Worm (Caenorhabditis elegans) whole organism, young adult: Measurements from ENCODE around the gene tba-7.

Experiments used
- B0019.2 ChIP-seq: fragments of 200-800 bp; sonication (Bioruptor generic); conservative IDR thresholded peaks from 2 replicates; pipeline ENCODE4 v1.3.6; 2022; ENCODE audit warnings: missing genetic modification reagents, missing genetic modification characterization, missing compliant biosample characterization
- B0336.3 ChIP-seq: fragments of 200-800 bp; sonication (Bioruptor generic); IDR thresholded peaks from 2 replicates; pipeline ENCODE4 v1.3.6; 2022; ENCODE audit warnings: missing genetic modification characterization, missing compliant biosample characterization
- F37B4.10 ChIP-seq: fragments of 200-800 bp; sonication (Bioruptor generic); IDR thresholded peaks from 2 replicates; pipeline ENCODE4 v1.3.6; 2022; ENCODE audit warnings: missing genetic modification characterization, missing compliant biosample characterization
- F52B5.7 ChIP-seq: sonication (generic microtip); optimal IDR thresholded peaks from 2 replicates; lab custom pipeline; 2016; ENCODE audit warnings: mild to moderate bottlenecking, missing genetic modification characterization, missing compliant biosample characterization
- F57C9.4 ChIP-seq: sonication (generic microtip); optimal IDR thresholded peaks from 2 replicates; lab custom pipeline; 2017; ENCODE audit warnings: mild to moderate bottlenecking, missing genetic modification characterization, missing compliant biosample characterization
- K11D2.4 ChIP-seq: fragments of 200-800 bp; sonication (Bioruptor generic); IDR thresholded peaks from 2 replicates; pipeline ENCODE4 v1.3.6; 2022; ENCODE audit warnings: missing genetic modification reagents, missing genetic modification characterization, missing compliant biosample characterization
- Y53G8AR.9 ChIP-seq: fragments of 200-800 bp; sonication (Bioruptor generic); conservative IDR thresholded peaks from 2 replicates; pipeline ENCODE4 v1.3.6; 2022; ENCODE audit warnings: missing genetic modification reagents, missing genetic modification characterization, missing compliant biosample characterization
- Y67H2A.10 ChIP-seq: fragments of 200-800 bp; sonication (Bioruptor generic); conservative IDR thresholded peaks from 2 replicates; pipeline ENCODE4 v1.3.6; 2022; ENCODE audit warnings: missing genetic modification reagents, missing genetic modification characterization, missing compliant biosample characterization
- Y79H2A.3 ChIP-seq: fragments of 200-800 bp; sonication (Bioruptor generic); conservative IDR thresholded peaks from 2 replicates; pipeline ENCODE4 v1.3.6; 2022; ENCODE audit warnings: missing genetic modification reagents, missing genetic modification characterization, missing compliant biosample characterization
- akir-1 ChIP-seq: fragments of 200-800 bp; sonication (Bioruptor generic); optimal IDR thresholded peaks from 2 replicates; lab custom pipeline; 2018; ENCODE audit warnings: mild to moderate bottlenecking, missing genetic modification characterization, moderate library complexity, missing compliant biosample characterization
- aptf-3 ChIP-seq: fragments of 200-800 bp; sonication (Bioruptor generic); IDR thresholded peaks from 2 replicates; pipeline ENCODE4 v1.3.6; 2022; ENCODE audit warnings: missing genetic modification characterization, missing compliant biosample characterization
- atf-7 ChIP-seq: sonication (generic microtip); optimal IDR thresholded peaks from 2 replicates; lab custom pipeline; 2017; ENCODE audit warnings: mild to moderate bottlenecking, missing genetic modification characterization, missing compliant biosample characterization
- attf-5 ChIP-seq: fragments of 200-800 bp; sonication (Bioruptor generic); optimal IDR thresholded peaks from 2 replicates; lab custom pipeline; 2018; ENCODE audit warnings: mild to moderate bottlenecking, missing genetic modification characterization, missing compliant biosample characterization
- cebp-2 ChIP-seq: fragments of 200-800 bp; sonication (Bioruptor generic); IDR thresholded peaks from 2 replicates; pipeline ENCODE4 v1.3.6; 2022; ENCODE audit warnings: missing genetic modification characterization, missing compliant biosample characterization
- ceh-40 ChIP-seq: fragments of 200-800 bp; sonication (Bioruptor generic); IDR thresholded peaks from 2 replicates; pipeline ENCODE4 v1.3.6; 2022; ENCODE audit warnings: missing genetic modification characterization, missing compliant biosample characterization
- ceh-91 ChIP-seq: fragments of 200-800 bp; sonication (Bioruptor generic); IDR thresholded peaks from 2 replicates; pipeline ENCODE4 v1.3.6; 2022; ENCODE audit warnings: missing genetic modification reagents, missing genetic modification characterization, missing compliant biosample characterization
- dpl-1 ChIP-seq: fragments of 150-350 bp; optimal IDR thresholded peaks from 2 replicates; lab custom pipeline; 2014; ENCODE audit warnings: missing biosample characterization, missing genetic modification reagents, missing genetic modification characterization
- egl-18 ChIP-seq: fragments of 200-800 bp; sonication (Bioruptor generic); IDR thresholded peaks from 2 replicates; pipeline ENCODE4 v1.3.6; 2022; ENCODE audit warnings: missing genetic modification reagents, missing genetic modification characterization, missing compliant biosample characterization
- egrh-3 ChIP-seq: fragments of 200-800 bp; sonication (Bioruptor generic); IDR thresholded peaks from 2 replicates; pipeline ENCODE4 v1.3.6; 2022; ENCODE audit warnings: missing genetic modification reagents, missing genetic modification characterization, missing compliant biosample characterization
- lag-1 ChIP-seq: fragments of 200-800 bp; sonication (Bioruptor generic); IDR thresholded peaks from 2 replicates; pipeline ENCODE4 v1.3.6; 2022; ENCODE audit warnings: missing genetic modification reagents, missing genetic modification characterization, missing compliant biosample characterization
- let-607 ChIP-seq, 2 experiments: fragments of 200-800 bp in 1 of 2; sonication (Bioruptor generic) in 1 of 2; sonication (generic microtip) in 1 of 2; optimal IDR thresholded peaks; 2 replicates each; lab custom pipeline; 2016 to 2018; ENCODE audit warnings: mild to moderate bottlenecking in 2 of 2, missing compliant biosample characterization in 2 of 2, missing genetic modification characterization in 2 of 2, moderate library complexity in 2 of 2, missing genotype in 1 of 2
- lsl-1 ChIP-seq: fragments of 200-800 bp; sonication (Bioruptor generic); optimal IDR thresholded peaks from 2 replicates; lab custom pipeline; 2018; ENCODE audit warnings: mild to moderate bottlenecking, missing genetic modification characterization, moderate library complexity, missing compliant biosample characterization
- lsy-27 ChIP-seq: sonication (generic microtip); optimal IDR thresholded peaks from 2 replicates; lab custom pipeline; 2017; ENCODE audit warnings: missing genetic modification characterization, mild to moderate bottlenecking, missing compliant biosample characterization, antibody characterized with exemption, missing genotype, borderline replicate concordance; ENCODE audit not compliant: insufficient read depth
- madf-10 ChIP-seq: sonication (generic microtip); optimal IDR thresholded peaks from 2 replicates; lab custom pipeline; 2016; ENCODE audit warnings: mild to moderate bottlenecking, missing genetic modification characterization, missing compliant biosample characterization
- madf-8 ChIP-seq: fragments of 200-800 bp; sonication (Bioruptor generic); conservative IDR thresholded peaks from 2 replicates; pipeline ENCODE4 v1.3.6; 2022; ENCODE audit warnings: missing genetic modification reagents, missing genetic modification characterization, missing compliant biosample characterization
- mcd-1 ChIP-seq: fragments of 200-800 bp; sonication (Bioruptor generic); IDR thresholded peaks from 2 replicates; pipeline ENCODE4 v1.3.6; 2022; ENCODE audit warnings: missing genetic modification reagents, missing genetic modification characterization, missing compliant biosample characterization
- mel-28 ChIP-seq: sonication (generic microtip); optimal IDR thresholded peaks from 2 replicates; lab custom pipeline; 2016; ENCODE audit warnings: borderline replicate concordance, mild to moderate bottlenecking, missing genetic modification characterization, missing compliant biosample characterization
- nfya-2 ChIP-seq: fragments of 200-800 bp; sonication (Bioruptor generic); IDR thresholded peaks from 2 replicates; pipeline ENCODE4 v1.3.6; 2022; ENCODE audit warnings: missing genetic modification reagents, missing genetic modification characterization, missing compliant biosample characterization
- nhr-90 ChIP-seq: sonication (generic microtip); optimal IDR thresholded peaks from 2 replicates; lab custom pipeline; 2016; ENCODE audit warnings: missing genotype, mild to moderate bottlenecking, missing genetic modification characterization, missing compliant biosample characterization
- pbrm-1 ChIP-seq: fragments of 200-800 bp; sonication (Bioruptor generic); IDR thresholded peaks from 2 replicates; pipeline ENCODE4 v1.3.6; 2022; ENCODE audit warnings: missing genetic modification reagents, missing genetic modification characterization, missing compliant biosample characterization
- snpc-1.1 ChIP-seq: sonication (generic microtip); optimal IDR thresholded peaks from 2 replicates; lab custom pipeline; 2017; ENCODE audit warnings: missing genetic modification characterization, mild to moderate bottlenecking, missing compliant biosample characterization, antibody characterized with exemption, moderate library complexity, missing genotype, missing genetic modification reagents; ENCODE audit not compliant: insufficient read depth
- snpc-1.3 ChIP-seq: sonication (generic microtip); optimal IDR thresholded peaks from 2 replicates; lab custom pipeline; 2017; ENCODE audit warnings: missing genetic modification characterization, mild to moderate bottlenecking, missing compliant biosample characterization, antibody characterized with exemption, moderate library complexity, missing genotype, missing genetic modification reagents; ENCODE audit not compliant: insufficient read depth
- snpc-3.4 ChIP-seq: sonication (generic microtip); optimal IDR thresholded peaks from 2 replicates; lab custom pipeline; 2017; ENCODE audit warnings: missing genetic modification characterization, mild to moderate bottlenecking, missing compliant biosample characterization, antibody characterized with exemption, moderate library complexity, missing genotype, missing genetic modification reagents
- unc-62 ChIP-seq: fragments of 150-350 bp; optimal IDR thresholded peaks from 2 replicates; lab custom pipeline; 2014; ENCODE audit warnings: missing biosample characterization, missing genetic modification reagents, missing genetic modification characterization
- zfh-2 ChIP-seq: fragments of 200-800 bp; sonication (Bioruptor generic); conservative IDR thresholded peaks from 2 replicates; pipeline ENCODE4 v1.3.6; 2022; ENCODE audit warnings: missing genetic modification reagents, missing genetic modification characterization, missing compliant biosample characterization
- ztf-26 ChIP-seq: sonication (generic microtip); optimal IDR thresholded peaks from 2 replicates; lab custom pipeline; 2017; ENCODE audit warnings: missing genetic modification characterization, missing compliant biosample characterization

tba-7 gene

DNA sequence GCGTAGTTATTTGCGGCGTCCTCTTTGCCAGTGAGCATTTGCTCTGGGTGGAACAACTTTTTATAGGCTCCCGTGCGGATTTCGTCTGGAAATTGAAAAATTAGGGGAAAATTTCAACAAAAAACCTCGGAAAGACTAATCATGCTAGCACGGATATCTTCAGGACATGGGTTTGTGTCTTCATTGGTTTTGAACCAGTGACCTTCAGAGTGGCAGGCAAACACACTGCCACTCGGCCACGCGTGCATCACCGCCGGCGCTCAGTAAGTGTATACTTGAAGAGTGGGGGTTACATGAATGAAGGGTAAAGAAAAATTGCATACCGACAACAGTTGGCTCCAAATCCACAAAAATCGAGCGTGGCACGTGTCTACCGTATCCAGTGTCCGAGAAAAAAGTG lies 352 bp downstream of the tba-7 start (continued):
- peak; percentile 74 for TF ChIP-seq madf-10 (tag; lab: Kevin White, UChicago)
- peak; percentile 56 for TF ChIP-seq mcd-1 (GFP tag; lab: Robert Waterston, UW)
- TF ChIP-seq dpl-1 (GFP tag; lab: Kevin White, UChicago), result no peak
- no peak for TF ChIP-seq nfya-2 (GFP tag; lab: Robert Waterston, UW)
- TF ChIP-seq pbrm-1 (GFP tag; lab: Robert Waterston, UW), result peak; percentile 56; the same call in 1 of the 2 replicates
- 0 out of 2 replicates have a peak, but pooled peaks have one; percentile 67 for TF ChIP-seq ceh-40 (GFP tag; lab: Robert Waterston, UW)
- TF ChIP-seq attf-5 (GFP tag; lab: Kevin White, UChicago), result peak; percentile 34
- TF ChIP-seq lag-1, result no peak
- no peak for TF ChIP-seq atf-7 (tag; lab: Kevin White, UChicago)
- peak; percentile 27 for TF ChIP-seq F57C9.4 (tag; lab: Kevin White, UChicago)
- no peak for TF ChIP-seq Y53G8AR.9
- peak; percentile 84 for TF ChIP-seq F52B5.7
- peak; percentile 58 for TF ChIP-seq zfh-2 (GFP tag; lab: Robert Waterston, UW)
- no peak for TF ChIP-seq aptf-3 (GFP tag; lab: Robert Waterston, UW)
- TF ChIP-seq lsy-27, result no peak
- no peak for TF ChIP-seq madf-8
- peak; percentile 71; the same call in 1 of the 2 replicates for TF ChIP-seq B0336.3
- no peak for TF ChIP-seq mel-28
- TF ChIP-seq snpc-1.3, result peak; percentile 55
- peak; percentile 58 for TF ChIP-seq ztf-26 (tag; lab: Kevin White, UChicago)
- TF ChIP-seq ceh-91 (GFP tag; lab: Robert Waterston, UW), result no peak
- peak; percentile 42 for TF ChIP-seq snpc-1.1 (tag; lab: Kevin White, UChicago)
- no peak for TF ChIP-seq F37B4.10
- TF ChIP-seq Y67H2A.10 (GFP tag; lab: Robert Waterston, UW), result no peak
- TF ChIP-seq let-607 (tag; optimal IDR thresholded peaks at IDR 0.05; lab: Kevin White, UChicago), result peak; percentile 32 to 46
- peak; percentile 83 for TF ChIP-seq nhr-90 (tag; lab: Kevin White, UChicago)
- TF ChIP-seq snpc-3.4 (tag; lab: Kevin White, UChicago), result peak; percentile 13
- no peak for TF ChIP-seq B0019.2
- TF ChIP-seq cebp-2 (GFP tag; lab: Robert Waterston, UW), result no peak; the same call in 1 of the 2 replicates
- no peak for TF ChIP-seq K11D2.4

DNA sequence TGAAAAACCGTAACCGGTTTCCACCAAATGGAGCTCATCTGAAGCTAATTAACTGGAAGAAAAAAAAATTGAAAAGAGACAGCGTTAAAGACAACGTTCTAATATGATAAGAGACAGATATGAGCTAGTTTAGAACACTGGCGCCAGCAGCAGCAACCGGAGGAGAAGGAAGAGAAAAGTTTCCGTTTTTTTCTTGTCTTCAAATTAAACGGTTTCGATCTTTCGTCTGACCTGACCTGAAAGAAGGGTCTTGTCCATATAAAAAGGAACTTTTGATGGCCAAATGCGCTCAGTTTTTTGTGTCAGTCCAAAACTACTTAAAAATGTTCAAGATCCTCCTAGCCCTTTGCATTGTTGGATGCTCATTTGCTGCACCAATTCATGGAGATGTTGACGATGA lies 5.1 kb downstream of the tba-7 start, which contains the start of gene T28D6.3:
Gene T28D6.3 (plus strand): TSS at position 301 of the 400 bp plus-strand sequence.
- TF ChIP-seq akir-1 (GFP tag; lab: Kevin White, UChicago) (no peak), unc-62 (GFP tag; lab: Kevin White, UChicago) (no peak), egl-18 (GFP tag; lab: Robert Waterston, UW) (no peak)

DNA sequence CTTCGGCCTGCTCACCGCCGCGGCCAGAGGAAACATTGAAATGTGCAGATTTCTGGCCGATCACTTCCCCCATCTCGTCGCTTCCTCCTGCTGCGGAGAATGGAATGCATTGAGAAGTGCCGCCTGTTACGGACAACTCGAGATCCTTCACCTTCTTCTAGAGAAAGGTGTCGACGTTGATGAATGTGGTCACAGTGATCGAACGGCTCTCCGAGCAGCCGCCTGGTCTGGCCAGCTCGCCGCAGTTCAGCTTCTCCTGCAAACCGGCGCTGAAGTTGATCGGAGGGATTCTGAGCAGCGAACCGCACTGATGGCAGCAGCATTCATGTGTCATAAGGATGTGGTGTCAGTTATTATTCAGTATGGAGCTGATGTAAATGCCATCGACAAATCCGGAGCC lies 8.7 kb downstream of the tba-7 start:
- TF ChIP-seq lsl-1 (GFP tag; lab: Kevin White, UChicago) (no peak), Y53G8AR.9 (no peak), egrh-3 (GFP tag; lab: Robert Waterston, UW) (peak; percentile 41; the same call in 1 of the 2 replicates), Y79H2A.3 (no peak), zfh-2 (GFP tag; lab: Robert Waterston, UW) (peak; percentile 90)
